Worm (Caenorhabditis elegans) whole organism, early embryonic: ENCODE results near the gene C38C3.4.

Experiments
- B0310.2 ChIP-seq: sonication (generic microtip); optimal IDR thresholded peaks from 2 replicates; lab custom pipeline; 2016; ENCODE audit warnings: mild to moderate bottlenecking, missing genetic modification characterization, missing compliant biosample characterization
- F13C5.2 ChIP-seq: sonication (generic microtip); optimal IDR thresholded peaks from 2 replicates; lab custom pipeline; 2017; ENCODE audit warnings: mild to moderate bottlenecking, missing genetic modification characterization, inconsistent platforms, missing compliant biosample characterization
- aly-1 ChIP-seq: sonication (generic microtip); optimal IDR thresholded peaks from 2 replicates; lab custom pipeline; 2016; ENCODE audit warnings: missing genetic modification characterization, missing compliant biosample characterization
- ama-1 ChIP-seq: fragments of 150-350 bp; optimal IDR thresholded peaks from 2 replicates; lab custom pipeline; 2014
- ceh-13 ChIP-seq: fragments of 200-800 bp; sonication (Bioruptor generic); optimal IDR thresholded peaks from 2 replicates; lab custom pipeline; 2018; ENCODE audit warnings: mild to moderate bottlenecking, missing genetic modification characterization, missing compliant biosample characterization
- ceh-36 ChIP-seq: sonication (generic microtip); optimal IDR thresholded peaks from 2 replicates; lab custom pipeline; 2016; ENCODE audit warnings: missing genetic modification characterization, inconsistent platforms, missing compliant biosample characterization
- ets-7 ChIP-seq: sonication (generic microtip); optimal IDR thresholded peaks from 2 replicates; lab custom pipeline; 2016; ENCODE audit warnings: missing genotype, missing genetic modification characterization, missing compliant biosample characterization
- flt-1 ChIP-seq: fragments of 200-800 bp; sonication (Bioruptor generic); IDR thresholded peaks from 2 replicates; pipeline ENCODE4 v1.3.6; 2022; ENCODE audit warnings: missing genetic modification characterization, missing compliant biosample characterization
- hmbx-1 ChIP-seq: sonication (generic microtip); optimal IDR thresholded peaks from 2 replicates; lab custom pipeline; 2016; ENCODE audit warnings: mild to moderate bottlenecking, missing genetic modification characterization, missing compliant biosample characterization
- hmg-4 ChIP-seq: fragments of 200-800 bp; sonication (Bioruptor generic); optimal IDR thresholded peaks from 2 replicates; lab custom pipeline; 2018; ENCODE audit warnings: mild to moderate bottlenecking, missing genetic modification characterization, missing compliant biosample characterization
- hnd-1 ChIP-seq: sonication (generic microtip); optimal IDR thresholded peaks from 2 replicates; lab custom pipeline; 2016; ENCODE audit warnings: missing genetic modification characterization, missing compliant biosample characterization
- pes-1 ChIP-seq: fragments of 200-800 bp; sonication (Bioruptor generic); IDR thresholded peaks from 2 replicates; pipeline ENCODE4 v1.3.6; 2022; ENCODE audit warnings: missing genetic modification reagents, missing genetic modification characterization, missing compliant biosample characterization
- scrt-1 ChIP-seq: fragments of 200-800 bp; sonication (Bioruptor generic); IDR thresholded peaks from 2 replicates; pipeline ENCODE4 v1.3.6; 2022; ENCODE audit warnings: missing genetic modification characterization, missing compliant biosample characterization
- sea-1 ChIP-seq: fragments of 200-800 bp; sonication (Bioruptor generic); conservative IDR thresholded peaks from 2 replicates; pipeline ENCODE4 v1.3.6; 2022; ENCODE audit warnings: missing genetic modification characterization, missing compliant biosample characterization
- tbx-11 ChIP-seq: fragments of 200-800 bp; sonication (Bioruptor generic); IDR thresholded peaks from 2 replicates; pipeline ENCODE4 v1.3.6; 2022; ENCODE audit warnings: missing genetic modification characterization, missing compliant biosample characterization
- tbx-37 ChIP-seq: fragments of 200-800 bp; sonication (Bioruptor generic); conservative IDR thresholded peaks from 2 replicates; pipeline ENCODE4 v1.3.6; 2022; ENCODE audit warnings: missing genetic modification reagents, missing genetic modification characterization, missing compliant biosample characterization
- tra-4 ChIP-seq: sonication (generic microtip); optimal IDR thresholded peaks from 2 replicates; lab custom pipeline; 2017; ENCODE audit warnings: missing genetic modification characterization, missing compliant biosample characterization

The C38C3.4 gene

ce11 chrV:1442042-1442441 lies 39.8 kb upstream of the C38C3.4 start, which contains the start of gene cnc-11:
TSS of gene cnc-11 (plus strand) at chrV:1442342.
- no peak for TF ChIP-seq B0310.2 (tag; lab: Kevin White, UChicago)
- no peak for TF ChIP-seq hnd-1
- TF ChIP-seq F13C5.2 (tag; lab: Kevin White, UChicago), result no peak
- TF ChIP-seq hmg-4 (GFP tag; lab: Kevin White, UChicago), result no peak
- TF ChIP-seq ceh-36 (tag; lab: Kevin White, UChicago), result no peak
- no peak for TF ChIP-seq ets-7 (tag; lab: Kevin White, UChicago)
- no peak for TF ChIP-seq ama-1 (lab: Kevin White, UChicago)
- no peak for TF ChIP-seq ceh-13 (GFP tag; lab: Kevin White, UChicago)
- TF ChIP-seq tbx-37 (GFP tag; lab: Robert Waterston, UW), result no peak
- no peak for TF ChIP-seq aly-1 (tag; lab: Kevin White, UChicago)
- no peak for TF ChIP-seq flt-1 (GFP tag; lab: Robert Waterston, UW)
- no peak for TF ChIP-seq sea-1 (GFP tag; lab: Robert Waterston, UW)
- TF ChIP-seq hmbx-1, result no peak
- TF ChIP-seq tra-4 (tag; lab: Kevin White, UChicago), result no peak
- TF ChIP-seq scrt-1 (GFP tag; lab: Robert Waterston, UW), result no peak
- TF ChIP-seq tbx-11 (GFP tag; lab: Robert Waterston, UW), result no peak
- TF ChIP-seq pes-1 (GFP tag; lab: Robert Waterston, UW), result no peak

- TF ChIP-seq F13C5.2 (tag; lab: Kevin White, UChicago) (no peak), flt-1 (GFP tag; lab: Robert Waterston, UW) (no peak)
Measured at ce11 chrV:1444180-1444579, 37.7 kb upstream of the C38C3.4 start, which contains the start of gene cnc-1. TSS of gene cnc-1 (minus strand) at chrV:1444280.

- no peak for TF ChIP-seq pes-1 (GFP tag; lab: Robert Waterston, UW)
- no peak for TF ChIP-seq B0310.2 (tag; lab: Kevin White, UChicago)
- no peak for TF ChIP-seq sea-1 (GFP tag; lab: Robert Waterston, UW)
- TF ChIP-seq ceh-13 (GFP tag; lab: Kevin White, UChicago), result no peak
- TF ChIP-seq flt-1 (GFP tag; lab: Robert Waterston, UW), result no peak
- no peak for TF ChIP-seq F13C5.2 (tag; lab: Kevin White, UChicago)
- no peak for TF ChIP-seq ets-7 (tag; lab: Kevin White, UChicago)
Measured at ce11 chrV:1445081-1445480, 36.8 kb upstream of the C38C3.4 start, which contains the start of gene cnc-5. TSS of gene cnc-5 (plus strand) at chrV:1445381.

ce11 chrV:1447079-1447478 lies 34.8 kb upstream of the C38C3.4 start, which contains the start of gene cnc-4:
TSS of gene cnc-4 (plus strand) at chrV:1447195.
- TF ChIP-seq tra-4 (tag; lab: Kevin White, UChicago), result no peak
- no peak for TF ChIP-seq hnd-1
- no peak for TF ChIP-seq hmbx-1
- no peak for TF ChIP-seq scrt-1 (GFP tag; lab: Robert Waterston, UW)
- no peak for TF ChIP-seq ama-1 (lab: Kevin White, UChicago)
- TF ChIP-seq sea-1 (GFP tag; lab: Robert Waterston, UW), result no peak
- no peak for TF ChIP-seq tbx-11 (GFP tag; lab: Robert Waterston, UW)
- no peak for TF ChIP-seq tbx-37 (GFP tag; lab: Robert Waterston, UW)
- no peak for TF ChIP-seq ceh-36 (tag; lab: Kevin White, UChicago)
- no peak for TF ChIP-seq ceh-13 (GFP tag; lab: Kevin White, UChicago)
- TF ChIP-seq hmg-4 (GFP tag; lab: Kevin White, UChicago), result no peak
- no peak for TF ChIP-seq F13C5.2 (tag; lab: Kevin White, UChicago)
- TF ChIP-seq B0310.2 (tag; lab: Kevin White, UChicago), result no peak
- no peak for TF ChIP-seq pes-1 (GFP tag; lab: Robert Waterston, UW)
- no peak for TF ChIP-seq flt-1 (GFP tag; lab: Robert Waterston, UW)
- TF ChIP-seq aly-1 (tag; lab: Kevin White, UChicago), result no peak
- TF ChIP-seq ets-7 (tag; lab: Kevin White, UChicago), result no peak

ce11 chrV:1447724-1448123 lies 34.1 kb upstream of the C38C3.4 start, which contains the start of gene cnc-3:
TSS of gene cnc-3 (plus strand) at chrV:1448004.
- TF ChIP-seq ama-1 (lab: Kevin White, UChicago) (no peak), pes-1 (GFP tag; lab: Robert Waterston, UW) (no peak), F13C5.2 (tag; lab: Kevin White, UChicago) (no peak), hmg-4 (GFP tag; lab: Kevin White, UChicago) (no peak), hnd-1 (no peak), sea-1 (GFP tag; lab: Robert Waterston, UW) (no peak), flt-1 (GFP tag; lab: Robert Waterston, UW) (no peak), scrt-1 (GFP tag; lab: Robert Waterston, UW) (no peak), tra-4 (tag; lab: Kevin White, UChicago) (no peak), ceh-36 (tag; lab: Kevin White, UChicago) (no peak), aly-1 (tag; lab: Kevin White, UChicago) (no peak), hmbx-1 (no peak), tbx-11 (GFP tag; lab: Robert Waterston, UW) (no peak), ets-7 (tag; lab: Kevin White, UChicago) (no peak)

ce11 chrV:1450160-1450559 lies 31.7 kb upstream of the C38C3.4 start, which contains the start of gene cnc-2:
TSS of gene cnc-2 (minus strand) at chrV:1450183.
- TF ChIP-seq pes-1 (GFP tag; lab: Robert Waterston, UW) (no peak), ets-7 (tag; lab: Kevin White, UChicago) (no peak), aly-1 (tag; lab: Kevin White, UChicago) (no peak), hmbx-1 (no peak), ceh-36 (tag; lab: Kevin White, UChicago) (no peak), hmg-4 (GFP tag; lab: Kevin White, UChicago) (no peak)

- TF ChIP-seq ama-1 (lab: Kevin White, UChicago) (no peak), scrt-1 (GFP tag; lab: Robert Waterston, UW) (no peak), F13C5.2 (tag; lab: Kevin White, UChicago) (no peak), B0310.2 (tag; lab: Kevin White, UChicago) (no peak), pes-1 (GFP tag; lab: Robert Waterston, UW) (no peak), hmbx-1 (no peak)
Measured at ce11 chrV:1451334-1451733, 30.5 kb upstream of the C38C3.4 start, which contains the start of gene srj-23. TSS of gene srj-23 (plus strand) at chrV:1451634.
